Worm (Caenorhabditis elegans) whole organism, dauer: ENCODE results near the gene clec-32.

Source experiments
- unc-62 ChIP-seq: sonication (generic microtip); optimal IDR thresholded peaks from 2 replicates; lab custom pipeline; 2017; ENCODE audit warnings: missing biosample characterization, missing genetic modification reagents, missing genetic modification characterization

clec-32 gene

DNA sequence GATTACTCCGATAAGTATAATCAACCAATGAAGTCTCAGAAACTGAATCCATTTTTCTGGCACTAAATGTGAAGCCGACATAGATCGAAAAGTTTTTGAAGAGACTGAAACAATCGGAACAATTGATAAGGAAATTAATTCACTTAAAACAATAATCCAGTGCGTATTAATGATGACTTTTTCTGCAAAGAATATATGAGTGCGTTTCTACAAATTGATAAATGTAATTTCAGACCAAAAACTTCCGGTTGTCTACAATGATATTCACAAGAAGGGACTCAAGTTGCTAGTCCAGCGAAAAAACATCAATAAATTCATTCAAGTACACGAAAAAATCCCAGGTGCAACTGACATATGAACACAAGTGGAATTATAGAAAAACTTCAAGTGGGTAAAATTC lies 8.1 kb upstream of the clec-32 start, which contains the start of gene clec-33:
Gene clec-33 (minus strand): TSS at position 101 of the 400 bp plus-strand sequence.
- no peak for TF ChIP-seq unc-62 (GFP tag; lab: Kevin White, UChicago)

DNA sequence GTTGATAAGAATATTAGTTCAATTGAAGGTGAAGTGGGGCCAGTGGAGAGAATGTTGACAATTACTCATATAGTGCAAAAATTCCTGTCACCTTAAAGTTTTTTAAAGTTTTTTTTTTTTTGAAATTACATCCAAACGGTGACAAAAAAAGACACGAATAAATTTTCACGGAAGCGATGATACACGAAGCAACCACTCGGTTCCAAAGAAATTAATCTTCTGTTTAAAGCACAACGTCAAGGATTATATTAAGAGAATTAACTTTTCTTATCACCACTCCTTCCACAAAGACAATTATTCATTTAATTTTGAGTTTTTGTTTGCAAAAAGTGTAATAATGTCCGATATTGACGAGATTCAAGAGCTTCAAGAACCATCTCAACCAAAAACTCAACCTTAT lies 3.8 kb upstream of the clec-32 start, which contains the start of gene clec-28:
Gene clec-28 (plus strand): TSS at position 301 of the 400 bp plus-strand sequence.
- no peak for TF ChIP-seq unc-62 (GFP tag; lab: Kevin White, UChicago)

DNA sequence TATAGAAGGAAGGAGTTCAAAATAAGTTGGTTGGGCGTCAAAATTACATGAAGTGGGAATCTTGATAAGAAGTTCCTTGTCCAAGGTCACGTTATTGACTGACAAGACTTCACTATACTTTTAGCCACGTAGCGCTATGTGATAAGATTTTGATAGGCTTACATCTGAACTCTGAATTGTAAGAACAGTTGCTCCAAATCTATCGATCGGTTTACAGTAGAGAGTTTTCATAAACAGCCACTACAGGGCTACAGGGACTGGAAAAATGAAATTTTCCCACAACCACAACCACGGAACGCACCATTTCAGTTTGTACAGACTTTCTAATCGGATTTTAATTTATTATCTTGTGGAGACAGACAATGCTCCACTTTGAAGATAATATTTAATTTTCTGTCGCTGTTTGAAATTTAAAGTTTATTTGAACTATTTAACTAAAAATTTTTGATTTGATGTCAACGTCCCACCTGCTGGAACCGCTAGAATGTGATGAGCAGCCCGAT lies 3.6 kb downstream of the clec-32 start, which contains the start of the genes clec-31 and clec-22:
Gene clec-31 (minus strand): TSS at position 101 of the 503 bp plus-strand sequence.
Gene clec-22 (plus strand): TSS at position 453 of the 503 bp plus-strand sequence.
- TF ChIP-seq unc-62 (GFP tag; lab: Kevin White, UChicago): no peak

DNA sequence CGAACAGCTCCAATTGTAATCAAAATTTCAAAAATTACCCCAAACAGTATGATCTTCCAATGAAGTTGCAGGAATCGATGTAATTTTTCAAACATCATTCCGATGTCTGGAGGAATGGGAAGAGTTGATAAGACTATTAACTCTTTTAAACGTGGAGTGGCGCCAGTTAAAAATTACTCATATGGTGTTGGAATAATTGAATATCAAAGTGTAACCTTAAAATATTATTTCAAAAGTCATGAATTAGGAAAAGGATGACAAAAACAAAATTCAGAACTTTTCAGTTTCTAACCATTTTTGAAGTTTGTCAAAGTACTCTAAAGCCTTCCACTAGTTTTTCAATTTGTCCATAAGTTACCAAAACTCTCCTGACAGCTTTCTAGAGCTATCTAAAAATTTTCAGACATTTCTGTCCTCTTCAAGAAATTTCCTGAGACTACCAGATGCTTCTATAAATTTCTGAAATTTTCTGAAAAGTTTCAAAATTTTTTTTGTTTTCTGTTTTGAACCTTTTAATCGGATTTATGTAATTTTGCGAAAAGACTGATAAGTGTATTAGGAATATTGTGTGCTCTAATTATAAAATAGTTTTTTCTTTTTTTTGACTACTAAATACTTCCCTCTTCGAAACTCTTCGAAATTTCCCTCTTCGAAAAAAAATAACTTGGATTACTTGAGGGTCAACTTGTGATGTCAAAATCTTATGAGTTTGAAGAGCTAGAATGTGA lies 7.5 kb downstream of the clec-32 start, which contains the start of the genes clec-35 and clec-27:
Gene clec-35 (minus strand): TSS at position 101 of the 728 bp plus-strand sequence.
Gene clec-27 (plus strand): TSS at position 678 of the 728 bp plus-strand sequence.
- TF ChIP-seq unc-62 (GFP tag; lab: Kevin White, UChicago): no peak

- no peak for TF ChIP-seq unc-62 (GFP tag; lab: Kevin White, UChicago)
These were observed 9.6 kb downstream of the clec-32 start, which contains the start of gene clec-37 for ce11 chrV:16852002-16852401. TSS of gene clec-37 (minus strand) at chrV:16852102.

DNA sequence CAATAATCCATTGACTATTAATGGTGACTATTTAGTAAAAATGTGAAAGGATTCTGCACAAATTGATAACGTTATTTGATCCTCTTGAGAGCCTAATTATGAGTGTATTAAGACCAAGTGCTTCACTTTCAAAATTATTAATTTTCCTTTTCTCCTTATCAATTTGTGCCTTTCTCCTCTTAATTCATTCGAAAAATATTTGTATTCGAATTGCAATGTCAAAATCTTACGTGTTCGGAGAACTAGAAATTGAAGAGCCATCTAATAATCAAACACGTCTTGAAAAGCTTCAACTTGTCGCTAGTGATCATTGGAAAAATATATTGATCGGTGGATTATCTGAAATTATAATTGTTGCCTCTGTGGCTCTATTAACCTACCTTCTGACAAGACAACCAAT lies 13.1 kb downstream of the clec-32 start, which contains the start of the genes clec-36 and clec-26:
Gene clec-36 (minus strand): TSS at position 101 of the 400 bp plus-strand sequence.
Gene clec-26 (plus strand): TSS at position 114 of the 400 bp plus-strand sequence.
- no peak for TF ChIP-seq unc-62 (GFP tag; lab: Kevin White, UChicago)

- TF ChIP-seq unc-62 (GFP tag; lab: Kevin White, UChicago): no peak
These were observed 18.7 kb downstream of the clec-32 start, which contains the start of gene clec-25 for ce11 chrV:16842941-16843340. TSS of gene clec-25 (plus strand) at chrV:16843241.

DNA sequence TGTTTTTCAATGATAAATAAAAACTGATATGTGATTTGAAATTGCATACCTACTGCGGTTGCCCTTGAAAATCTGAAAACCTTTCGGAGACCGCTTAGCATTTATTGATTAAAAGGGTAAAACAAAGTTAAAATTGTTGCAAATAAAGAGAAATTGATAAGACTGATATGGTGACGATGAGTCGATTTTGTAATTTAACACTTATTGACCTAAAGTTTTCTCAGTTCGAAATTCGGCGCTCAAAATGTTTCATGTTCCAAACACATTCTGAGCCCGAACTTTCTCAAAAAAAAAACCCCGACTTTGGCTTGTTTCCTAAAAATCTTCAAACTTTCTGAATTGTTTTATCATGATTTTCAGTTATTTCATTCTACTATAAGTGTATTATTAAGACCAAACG lies 20.7 kb downstream of the clec-32 start, which contains the start of gene clec-40:
Gene clec-40 (minus strand): TSS at position 101 of the 400 bp plus-strand sequence.
- no peak for TF ChIP-seq unc-62 (GFP tag; lab: Kevin White, UChicago)

ce11 chrV:16840283-16840682 lies 21.3 kb downstream of the clec-32 start:
- no peak for TF ChIP-seq unc-62 (GFP tag; lab: Kevin White, UChicago)

DNA sequence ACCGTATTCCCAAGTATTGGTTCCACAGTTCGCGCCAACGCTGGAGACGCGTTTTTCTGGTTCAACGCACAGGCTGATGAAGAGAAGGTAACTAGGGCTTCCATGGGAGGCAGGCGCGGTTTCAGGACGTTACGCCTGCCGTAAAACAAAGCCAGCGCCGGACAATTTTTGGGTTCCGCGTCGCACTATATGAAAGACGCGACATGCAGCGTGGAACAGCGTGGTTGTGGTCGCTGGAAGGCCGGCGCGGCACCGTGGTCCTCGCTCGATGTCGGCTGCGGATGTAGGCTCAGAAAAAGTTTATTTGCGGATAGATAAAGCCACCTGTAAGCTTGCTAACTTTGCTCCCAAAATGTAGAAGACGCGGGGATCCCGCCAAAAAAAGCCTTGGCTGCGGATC lies 23.2 kb downstream of the clec-32 start:
- no peak for TF ChIP-seq unc-62 (GFP tag; lab: Kevin White, UChicago)

DNA sequence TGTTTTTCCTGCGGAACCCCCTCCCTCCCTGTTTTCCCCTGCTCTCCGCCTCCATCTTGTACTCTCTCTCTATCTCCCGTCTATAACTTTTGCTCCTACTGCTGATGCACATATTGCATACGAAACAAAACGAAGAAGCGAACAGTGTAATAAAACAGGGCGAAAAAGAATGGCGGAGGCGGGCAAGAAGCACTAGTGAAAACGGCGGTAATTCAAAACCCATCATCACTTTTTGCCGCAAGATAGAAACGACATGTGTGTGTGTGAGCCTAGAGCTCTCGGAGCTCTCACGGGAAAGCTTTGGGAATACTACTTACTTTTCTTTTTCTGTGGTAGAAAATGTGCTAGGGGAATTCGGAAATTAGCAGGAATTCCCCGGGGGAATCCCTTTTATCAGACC lies 25.5 kb downstream of the clec-32 start:
- no peak for TF ChIP-seq unc-62 (GFP tag; lab: Kevin White, UChicago)

DNA sequence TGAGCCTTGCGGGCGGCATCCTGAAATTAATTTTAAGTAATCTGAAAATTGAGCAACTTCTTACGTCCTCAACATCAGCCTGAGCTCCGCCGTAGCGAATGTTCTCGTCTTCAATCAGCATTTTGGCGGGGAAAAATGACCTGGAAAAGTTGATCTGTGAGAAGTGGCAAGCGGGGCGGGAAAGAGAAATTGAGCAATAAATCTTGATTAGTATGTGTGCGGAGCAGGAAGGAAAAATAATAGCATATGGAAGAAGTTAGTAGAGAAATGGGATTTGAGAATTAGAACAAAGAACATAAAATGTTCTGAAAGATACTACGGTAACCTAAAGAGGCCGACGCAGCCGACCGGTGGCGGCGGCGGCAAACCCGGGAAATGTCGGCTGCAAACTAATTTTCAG lies 26.6 kb downstream of the clec-32 start, which contains the start of gene tni-3:
Gene tni-3 (minus strand): TSS at position 140 of the 400 bp plus-strand sequence.
- no peak for TF ChIP-seq unc-62 (GFP tag; lab: Kevin White, UChicago)

DNA sequence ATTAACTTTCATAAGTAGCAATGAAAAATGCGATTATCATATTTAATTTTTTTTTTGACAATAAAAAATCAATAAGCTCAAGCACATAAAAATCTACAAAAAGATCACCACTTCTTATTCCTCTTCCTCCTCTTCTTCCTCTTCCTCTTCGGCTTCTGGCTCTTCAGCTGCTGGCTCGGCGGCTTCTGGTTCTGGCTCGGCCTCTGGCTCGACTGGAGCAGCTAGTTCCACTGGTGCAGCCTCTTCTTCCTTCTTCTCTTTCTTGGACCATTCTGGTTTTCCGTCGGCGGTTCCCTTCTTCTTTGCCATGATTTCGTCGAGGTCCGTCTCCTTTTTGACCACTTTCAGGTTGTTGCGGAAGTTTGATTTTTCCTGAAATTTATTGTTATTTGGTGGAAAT lies 27.9 kb downstream of the clec-32 start:
- no peak for TF ChIP-seq unc-62 (GFP tag; lab: Kevin White, UChicago)

ce11 chrV:16832865-16833264 lies 28.8 kb downstream of the clec-32 start, which contains the start of gene phy-3:
TSS of gene phy-3 (plus strand) at chrV:16833165.
- TF ChIP-seq unc-62 (GFP tag; lab: Kevin White, UChicago): no peak

DNA sequence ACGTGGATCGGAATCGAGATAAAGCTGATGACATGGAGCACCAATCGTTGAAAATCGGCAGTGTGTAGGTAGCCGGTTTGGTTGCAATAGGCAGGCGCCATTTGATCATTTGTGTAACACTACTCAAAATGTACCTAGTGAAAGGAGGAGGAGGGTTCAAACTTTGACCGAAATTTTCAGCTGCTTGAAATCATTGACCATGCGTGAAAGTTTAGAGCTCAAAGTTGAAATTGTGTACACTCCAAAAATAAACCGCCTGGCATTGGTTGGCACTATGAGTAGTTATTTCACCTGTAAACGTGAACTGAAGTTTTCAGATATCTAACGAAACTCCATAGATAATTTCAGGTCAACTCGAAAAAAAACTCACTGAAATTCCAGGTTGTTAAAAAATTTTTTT lies 29.7 kb downstream of the clec-32 start, which contains the start of gene srh-215:
Gene srh-215 (minus strand): TSS at position 101 of the 400 bp plus-strand sequence.
- no peak for TF ChIP-seq unc-62 (GFP tag; lab: Kevin White, UChicago)

DNA sequence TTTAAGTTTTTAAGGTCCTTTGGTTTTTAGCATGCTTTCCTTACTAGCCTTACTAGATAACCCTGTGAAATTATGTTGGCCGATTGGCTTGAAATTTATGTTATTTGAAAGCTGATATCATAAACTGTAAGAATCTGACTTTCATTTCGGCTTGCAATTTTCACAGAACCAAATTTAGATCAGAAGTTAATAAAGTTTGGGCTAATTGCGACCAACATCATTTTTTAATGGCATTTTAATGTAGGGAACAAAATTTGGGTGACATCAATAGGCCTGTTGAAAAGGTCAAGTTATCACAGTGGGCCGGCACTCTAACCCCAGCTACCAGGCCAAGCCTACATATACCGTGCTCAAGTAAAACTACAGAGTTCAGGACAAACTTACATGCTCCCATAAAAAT lies 30.3 kb downstream of the clec-32 start:
- TF ChIP-seq unc-62 (GFP tag; lab: Kevin White, UChicago): no peak
